Worm (Caenorhabditis elegans) whole organism, L1 larva: ENCODE measurements around the gene rdl-1.

ENCODE experiments used
- aha-1 ChIP-seq: fragments of 150-350 bp; optimal IDR thresholded peaks from 2 replicates; lab custom pipeline; 2014; ENCODE audit warnings: missing biosample characterization, missing genetic modification characterization
- ama-1 ChIP-seq: fragments of 150-350 bp; optimal IDR thresholded peaks from 2 replicates; lab custom pipeline; 2014
- blmp-1 ChIP-seq: fragments of 150-350 bp; optimal IDR thresholded peaks from 2 replicates; lab custom pipeline; 2014; ENCODE audit warnings: missing biosample characterization, missing genetic modification characterization
- ceh-8 ChIP-seq: fragments of 200-800 bp; sonication (Bioruptor generic); optimal IDR thresholded peaks from 2 replicates; lab custom pipeline; 2018; ENCODE audit warnings: mild to moderate bottlenecking, missing genetic modification characterization, moderate library complexity, missing compliant biosample characterization
- ceh-88 ChIP-seq: fragments of 200-800 bp; sonication (Bioruptor generic); IDR thresholded peaks from 2 replicates; pipeline ENCODE4 v1.3.6; 2022; ENCODE audit warnings: missing genetic modification characterization, missing compliant biosample characterization
- dpl-1 ChIP-seq, 3 experiments: fragments of 150-350 bp in 2 of 3; sonication (generic microtip) in 1 of 3; optimal IDR thresholded peaks; 2 replicates each; lab custom pipeline; 2014 to 2017; ENCODE audit warnings: missing biosample characterization in 3 of 3, missing genetic modification characterization in 3 of 3, missing genetic modification reagents in 3 of 3
- efl-1 ChIP-seq, 4 experiments: fragments of 150-350 bp; optimal IDR thresholded peaks in 3 of 4; peaks in 1 of 4; 1 replicate in 1 of 4; 2 replicates in 3 of 4; lab custom pipeline; 2014; ENCODE audit warnings: missing biosample characterization in 2 of 4, missing genetic modification characterization in 2 of 4, missing genetic modification reagents in 2 of 4
- efl-3 ChIP-seq: fragments of 200-800 bp; sonication (Bioruptor generic); optimal IDR thresholded peaks from 2 replicates; lab custom pipeline; 2018; ENCODE audit warnings: mild to moderate bottlenecking, missing genetic modification characterization, missing compliant biosample characterization
- egl-13 ChIP-seq: sonication (generic microtip); optimal IDR thresholded peaks from 2 replicates; lab custom pipeline; 2016; ENCODE audit warnings: missing genotype, missing genetic modification reagents, missing genetic modification characterization, missing compliant biosample characterization
- elt-3 ChIP-seq, 6 experiments: fragments of 150-350 bp in 1 of 6; sonication (generic microtip); optimal IDR thresholded peaks; 2 replicates each; lab custom pipeline; 2017 to 2018; ENCODE audit warnings: missing biosample characterization in 6 of 6, missing genetic modification characterization in 6 of 6, inconsistent platforms in 1 of 6
- ets-5 ChIP-seq: fragments of 200-800 bp; sonication (Bioruptor generic); IDR thresholded peaks from 2 replicates; pipeline ENCODE4 v1.3.6; 2022; ENCODE audit warnings: missing genetic modification characterization, missing compliant biosample characterization
- fkh-10 ChIP-seq: sonication (generic microtip); optimal IDR thresholded peaks from 2 replicates; lab custom pipeline; 2017; ENCODE audit warnings: missing biosample characterization, missing genetic modification reagents, missing genetic modification characterization
- fos-1 ChIP-seq: fragments of 150-350 bp; optimal IDR thresholded peaks from 2 replicates; lab custom pipeline; 2014; ENCODE audit warnings: missing biosample characterization, missing genetic modification characterization
- grh-1 ChIP-seq: fragments of 200-800 bp; sonication (Bioruptor generic); IDR thresholded peaks from 2 replicates; pipeline ENCODE4 v1.3.6; 2022; ENCODE audit warnings: missing genetic modification reagents, missing genetic modification characterization, missing compliant biosample characterization
- hlh-17 ChIP-seq: fragments of 200-800 bp; sonication (Bioruptor generic); optimal IDR thresholded peaks from 2 replicates; lab custom pipeline; 2018; ENCODE audit warnings: missing genetic modification characterization, mild to moderate bottlenecking, missing compliant biosample characterization, moderate library complexity, borderline replicate concordance
- hlh-4 ChIP-seq: sonication (generic microtip); optimal IDR thresholded peaks from 2 replicates; lab custom pipeline; 2016; ENCODE audit warnings: mild to moderate bottlenecking, missing genetic modification characterization, missing compliant biosample characterization
- hpl-2 ChIP-seq: fragments of 150-350 bp; optimal IDR thresholded peaks from 2 replicates; lab custom pipeline; 2014; ENCODE audit warnings: missing biosample characterization, missing genetic modification reagents, missing genetic modification characterization
- isw-1 ChIP-seq: fragments of 200-800 bp; sonication (Bioruptor generic); IDR thresholded peaks from 2 replicates; pipeline ENCODE4 v1.3.6; 2022; ENCODE audit warnings: missing genetic modification characterization, missing compliant biosample characterization
- lin-13 ChIP-seq: fragments of 150-350 bp; optimal IDR thresholded peaks from 2 replicates; lab custom pipeline; 2014; ENCODE audit warnings: missing biosample characterization, missing genetic modification reagents, missing genetic modification characterization
- lin-14 ChIP-seq: fragments of 200-800 bp; sonication (Bioruptor generic); optimal IDR thresholded peaks from 2 replicates; lab custom pipeline; 2018; ENCODE audit warnings: mild to moderate bottlenecking, missing genetic modification characterization, moderate library complexity, missing compliant biosample characterization
- lin-15B ChIP-seq: fragments of 150-350 bp; sonication (generic microtip); optimal IDR thresholded peaks from 3 replicates; lab custom pipeline; 2014; ENCODE audit warnings: missing biosample characterization, missing genetic modification characterization
- lin-35 ChIP-seq, 2 experiments: fragments of 150-350 bp; optimal IDR thresholded peaks; 2 replicates each; lab custom pipeline; 2014; ENCODE audit warnings: missing biosample characterization in 2 of 2, missing genetic modification characterization in 2 of 2, missing genetic modification reagents in 2 of 2
- lin-39 ChIP-seq: fragments of 150-350 bp; optimal IDR thresholded peaks from 2 replicates; lab custom pipeline; 2014; ENCODE audit warnings: missing biosample characterization, missing genetic modification reagents, missing genetic modification characterization
- lir-3 ChIP-seq: sonication (generic microtip); optimal IDR thresholded peaks from 2 replicates; lab custom pipeline; 2016; ENCODE audit warnings: mild to moderate bottlenecking, missing genetic modification characterization, moderate library complexity, missing compliant biosample characterization; ENCODE audit not compliant: poor library complexity
- lsy-2 ChIP-seq, 2 experiments: fragments of 150-350 bp; optimal IDR thresholded peaks; 2 replicates each; lab custom pipeline; 2014; ENCODE audit warnings: missing biosample characterization in 2 of 2, missing genetic modification characterization in 2 of 2
- mdl-1 ChIP-seq, 2 experiments: fragments of 150-350 bp; optimal IDR thresholded peaks; 2 replicates each; lab custom pipeline; 2014 to 2017; ENCODE audit warnings: missing biosample characterization in 2 of 2, missing genetic modification characterization in 2 of 2, inconsistent platforms in 1 of 2
- mef-2 ChIP-seq: fragments of 150-350 bp; optimal IDR thresholded peaks from 2 replicates; lab custom pipeline; 2014; ENCODE audit warnings: missing biosample characterization, missing genetic modification characterization
- nhr-20 ChIP-seq: sonication (generic microtip); optimal IDR thresholded peaks from 2 replicates; lab custom pipeline; 2016; ENCODE audit warnings: mild to moderate bottlenecking, missing genetic modification characterization, missing compliant biosample characterization
- nhr-237 ChIP-seq: fragments of 150-350 bp; optimal IDR thresholded peaks from 2 replicates; lab custom pipeline; 2014; ENCODE audit warnings: missing biosample characterization, missing genetic modification characterization
- nhr-47 ChIP-seq: sonication (generic microtip); optimal IDR thresholded peaks from 2 replicates; lab custom pipeline; 2016; ENCODE audit warnings: mild to moderate bottlenecking, missing genetic modification characterization, moderate library complexity, missing compliant biosample characterization
- nhr-71 ChIP-seq: sonication (generic microtip); optimal IDR thresholded peaks from 2 replicates; lab custom pipeline; 2016; ENCODE audit warnings: mild to moderate bottlenecking, missing genetic modification characterization, moderate library complexity, missing compliant biosample characterization
- nhr-76 ChIP-seq: sonication (generic microtip); optimal IDR thresholded peaks from 2 replicates; lab custom pipeline; 2017; ENCODE audit warnings: missing biosample characterization, missing genetic modification characterization
- nhr-77 ChIP-seq: fragments of 150-350 bp; optimal IDR thresholded peaks from 2 replicates; lab custom pipeline; 2014; ENCODE audit warnings: missing biosample characterization, missing genetic modification characterization
- nhr-85 ChIP-seq: sonication (generic microtip); peaks from one replicate; lab custom pipeline; 2016; ENCODE audit warnings: missing genetic modification characterization, inconsistent platforms, missing compliant biosample characterization
- pqm-1 ChIP-seq: sonication (generic microtip); optimal IDR thresholded peaks from 3 replicates; lab custom pipeline; 2017; ENCODE audit warnings: missing biosample characterization, missing genetic modification characterization
- rnt-1 ChIP-seq: sonication (generic microtip); optimal IDR thresholded peaks from 2 replicates; lab custom pipeline; 2016; ENCODE audit warnings: mild to moderate bottlenecking, missing genetic modification characterization, moderate library complexity, missing compliant biosample characterization
- snu-23 ChIP-seq: sonication (generic microtip); optimal IDR thresholded peaks from 2 replicates; lab custom pipeline; 2016; ENCODE audit warnings: missing genetic modification characterization, missing compliant biosample characterization
- sptf-1 ChIP-seq: fragments of 150-350 bp; optimal IDR thresholded peaks from 2 replicates; lab custom pipeline; 2014; ENCODE audit warnings: missing biosample characterization, missing genetic modification characterization
- tbx-2 ChIP-seq: sonication (generic microtip); optimal IDR thresholded peaks from 2 replicates; lab custom pipeline; 2016; ENCODE audit warnings: missing genetic modification characterization, missing compliant biosample characterization
- unc-130 ChIP-seq: fragments of 150-350 bp; optimal IDR thresholded peaks from 2 replicates; lab custom pipeline; 2017; ENCODE audit warnings: missing biosample characterization, missing genetic modification characterization, inconsistent platforms
- xbp-1 ChIP-seq: sonication (generic microtip); optimal IDR thresholded peaks from 2 replicates; lab custom pipeline; 2016; ENCODE audit warnings: missing genetic modification characterization, missing compliant biosample characterization
- zip-4 ChIP-seq: fragments of 200-800 bp; sonication (Bioruptor generic); optimal IDR thresholded peaks from 2 replicates; lab custom pipeline; 2018; ENCODE audit warnings: mild to moderate bottlenecking, missing genetic modification characterization, moderate library complexity, missing compliant biosample characterization
- ztf-11 ChIP-seq, 2 experiments: sonication (generic microtip); optimal IDR thresholded peaks; 2 replicates each; lab custom pipeline; 2016 to 2017; ENCODE audit warnings: missing genetic modification characterization in 2 of 2, missing biosample characterization in 1 of 2, missing compliant biosample characterization in 1 of 2
- ztf-4 ChIP-seq: fragments of 150-350 bp; optimal IDR thresholded peaks from 2 replicates; lab custom pipeline; 2014; ENCODE audit warnings: missing biosample characterization, missing genetic modification characterization

rdl-1 gene

ce11 chrIV:7790801-7791588 is 20.9 kb upstream of the rdl-1 start, which contains the start of gene rsp-6 (continued):
- peak; percentile 76 for TF ChIP-seq nhr-237 (tag; lab: Kevin White, UChicago)
- no peak for TF ChIP-seq nhr-76 (tag; lab: Kevin White, UChicago)
- TF ChIP-seq hlh-17 (GFP tag; lab: Kevin White, UChicago), result no peak
- peak; percentile 87 for TF ChIP-seq xbp-1
- TF ChIP-seq pqm-1 (tag; lab: Kevin White, UChicago), result no peak
- TF ChIP-seq elt-3 (tag; optimal IDR thresholded peaks at IDR 0.05; lab: Kevin White, UChicago), result peak in 2 of 6 experiments; percentile 9 to 72
- TF ChIP-seq sptf-1 (tag; lab: Kevin White, UChicago), result no peak
- no peak for TF ChIP-seq ceh-8 (GFP tag; lab: Kevin White, UChicago)
- peak; percentile 33 for TF ChIP-seq zip-4 (GFP tag; lab: Kevin White, UChicago)
- peak in 1 of 2 experiments; percentile 1 for TF ChIP-seq ztf-11 (tag; optimal IDR thresholded peaks at IDR 0.05; lab: Kevin White, UChicago)
- peak; percentile 96 for TF ChIP-seq lin-15B
- TF ChIP-seq lin-35 (GFP tag; optimal IDR thresholded peaks at IDR 0.05; lab: Kevin White, UChicago), result peak; percentile 95 to 98
- TF ChIP-seq aha-1 (tag; lab: Kevin White, UChicago), result peak; percentile 5
- TF ChIP-seq ets-5 (GFP tag; lab: Robert Waterston, UW), result no peak
- TF ChIP-seq nhr-20 (tag; lab: Kevin White, UChicago), result peak; percentile 85
- TF ChIP-seq unc-130 (tag; lab: Kevin White, UChicago), result peak; percentile 87
- TF ChIP-seq ceh-88 (GFP tag; lab: Robert Waterston, UW), result peak; percentile 65
- TF ChIP-seq tbx-2 (tag; lab: Kevin White, UChicago), result peak; percentile 88
- TF ChIP-seq hpl-2, result no peak
- peak; percentile 92 for TF ChIP-seq snu-23
- peak; percentile 55 for TF ChIP-seq lir-3 (tag; lab: Kevin White, UChicago)

ce11 chrIV:7790151-7790691 is 20.2 kb upstream of the rdl-1 start:
- TF ChIP-seq efl-1 (optimal IDR thresholded peaks at IDR 0.05; lab: Kevin White, UChicago), result no peak
- TF ChIP-seq efl-1 (GFP tag; optimal IDR thresholded peaks at IDR 0.05 in 1 of 2; lab: Kevin White, UChicago), result peak in 1 of 2 experiments; percentile 72
- TF ChIP-seq hlh-4 (tag; lab: Kevin White, UChicago), result no peak
- TF ChIP-seq nhr-237 (tag; lab: Kevin White, UChicago), result no peak

DNA sequence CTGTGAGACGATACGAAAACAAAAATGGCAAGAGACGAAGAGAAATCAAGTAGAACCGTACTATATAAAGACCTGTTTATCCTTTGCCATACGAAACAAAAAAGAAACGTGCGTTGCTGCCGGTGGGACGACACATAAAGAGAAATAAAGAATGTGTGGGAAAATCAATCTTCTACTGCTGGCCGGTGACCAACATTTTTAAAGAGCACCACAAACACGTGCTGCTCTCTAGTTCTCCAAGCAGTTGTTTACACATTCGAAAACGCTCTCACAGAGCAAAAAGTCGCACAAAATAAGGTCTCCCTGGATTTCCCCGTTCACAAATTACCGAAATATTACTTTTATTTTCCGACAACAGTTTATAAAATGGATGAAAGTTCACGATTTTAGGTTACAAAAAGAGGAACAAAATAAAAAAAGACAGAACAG is 19.5 kb upstream of the rdl-1 start, which contains the start of gene imp-3:
TSS of gene imp-3 (minus strand) at position 93 of the 429 bp plus-strand sequence.
- TF ChIP-seq fkh-10 (GFP tag; lab: Kevin White, UChicago) (no peak), ztf-4 (tag; lab: Kevin White, UChicago) (peak; percentile 36), lir-3 (tag; lab: Kevin White, UChicago) (no peak), lin-15B (no peak), nhr-76 (tag; lab: Kevin White, UChicago) (no peak), lin-39 (tag; lab: Kevin White, UChicago) (no peak), snu-23 (peak; percentile 57), egl-13 (no peak), grh-1 (0 out of 2 replicates have a peak, but pooled peaks have one; percentile 25), ceh-8 (GFP tag; lab: Kevin White, UChicago) (no peak), nhr-71 (peak; percentile 65), ama-1 (peak; percentile 93), tbx-2 (tag; lab: Kevin White, UChicago) (peak; percentile 37), lin-35 (GFP tag; optimal IDR thresholded peaks at IDR 0.05; lab: Kevin White, UChicago) (peak; percentile 13 to 62), lsy-2 (tag; optimal IDR thresholded peaks at IDR 0.05; lab: Kevin White, UChicago) (peak; percentile 55 to 60), mef-2 (tag; lab: Kevin White, UChicago) (no peak), ets-5 (GFP tag; lab: Robert Waterston, UW) (no peak), nhr-77 (tag; lab: Kevin White, UChicago) (no peak), nhr-85 (tag; lab: Kevin White, UChicago) (peak; percentile 40), rnt-1 (tag; lab: Kevin White, UChicago) (peak; percentile 31), lin-13 (GFP tag; lab: Kevin White, UChicago) (no peak), dpl-1 (GFP tag; optimal IDR thresholded peaks at IDR 0.05; lab: Kevin White, UChicago) (peak in 2 of 3 experiments; percentile 31 to 41), unc-130 (tag; lab: Kevin White, UChicago) (peak; percentile 32), nhr-20 (tag; lab: Kevin White, UChicago) (peak; percentile 46), efl-3 (no peak), lin-14 (GFP tag; lab: Kevin White, UChicago) (peak; percentile 71), isw-1 (no peak), mdl-1 (tag; optimal IDR thresholded peaks at IDR 0.05; lab: Kevin White, UChicago) (peak in 1 of 2 experiments; percentile 78), blmp-1 (tag; lab: Kevin White, UChicago) (peak; percentile 21), fos-1 (no peak), nhr-47 (tag; lab: Kevin White, UChicago) (peak; percentile 66), hpl-2 (no peak)
